Fruit fly (Drosophila melanogaster) whole organism, embryonic: Measurements from ENCODE around the gene gce.

ENCODE experiments used
- Ada2b ChIP-seq: fragments of 200-800 bp; sonication (Bioruptor generic); IDR thresholded peaks from 2 replicates; pipeline ENCODE4 v1.3.6; 2022; ENCODE audit warnings: missing biosample characterization, missing genetic modification characterization
- CG10462 ChIP-seq: fragments of 200-800 bp; sonication (Bioruptor generic); optimal IDR thresholded peaks from 2 replicates; lab custom pipeline; 2016; ENCODE audit warnings: missing biosample characterization, missing genetic modification characterization
- CG11093 ChIP-seq: fragments of 200-800 bp; sonication (Bioruptor generic); IDR thresholded peaks from 3 replicates; pipeline ENCODE4 v1.3.6; 2022; ENCODE audit warnings: missing biosample characterization, missing genetic modification characterization
- CG11398 ChIP-seq: fragments of 200-800 bp; sonication (Bioruptor generic); optimal IDR thresholded peaks from 2 replicates; lab custom pipeline; 2016; ENCODE audit warnings: missing biosample characterization, missing genetic modification characterization
- CG11504 ChIP-seq: fragments of 200-800 bp; sonication (Bioruptor generic); optimal IDR thresholded peaks from 3 replicates; lab custom pipeline; 2019; ENCODE audit warnings: missing biosample characterization, mild to moderate bottlenecking, missing genetic modification characterization, moderate library complexity
- CG12219 ChIP-seq: fragments of 200-800 bp; sonication (Bioruptor generic); optimal IDR thresholded peaks from 3 replicates; lab custom pipeline; 2018; ENCODE audit warnings: missing biosample characterization, mild to moderate bottlenecking, missing genetic modification characterization
- CG12659 ChIP-seq: fragments of 200-800 bp; sonication (Bioruptor generic); optimal IDR thresholded peaks from 3 replicates; lab custom pipeline; 2017; ENCODE audit warnings: mild to moderate bottlenecking, missing biosample characterization, missing genetic modification reagents, missing genetic modification characterization
- CG13624 ChIP-seq: fragments of 200-800 bp; sonication (Bioruptor generic); optimal IDR thresholded peaks from 2 replicates; lab custom pipeline; 2016; ENCODE audit warnings: missing biosample characterization, missing genetic modification characterization
- CG14014 ChIP-seq: fragments of 200-800 bp; sonication (Bioruptor generic); IDR thresholded peaks from 2 replicates; pipeline ENCODE4 v1.3.6; 2022; ENCODE audit warnings: missing biosample characterization, missing genetic modification characterization
- CG14050 ChIP-seq: fragments of 200-800 bp; sonication (Bioruptor generic); IDR thresholded peaks from 3 replicates; pipeline ENCODE4 v1.3.6; 2022; ENCODE audit warnings: missing biosample characterization, missing genetic modification characterization
- CG1529 ChIP-seq: fragments of 200-800 bp; sonication (Bioruptor generic); optimal IDR thresholded peaks from 3 replicates; lab custom pipeline; 2018; ENCODE audit warnings: missing biosample characterization, missing genetic modification characterization
- CG17385 ChIP-seq: fragments of 200-800 bp; sonication (Bioruptor generic); optimal IDR thresholded peaks from 3 replicates; lab custom pipeline; 2018; ENCODE audit warnings: missing biosample characterization, mild to moderate bottlenecking, missing genetic modification characterization
- CG17612 ChIP-seq: fragments of 200-800 bp; sonication (Bioruptor generic); IDR thresholded peaks from 2 replicates; pipeline ENCODE4 v1.3.6; 2022; ENCODE audit warnings: missing biosample characterization, missing genetic modification characterization
- CG17912 ChIP-seq: fragments of 200-800 bp; sonication (Bioruptor generic); optimal IDR thresholded peaks from 2 replicates; lab custom pipeline; 2018; ENCODE audit warnings: missing biosample characterization, mild to moderate bottlenecking, missing genetic modification characterization
- CG1792 ChIP-seq: fragments of 200-800 bp; sonication (Bioruptor generic); optimal IDR thresholded peaks from 2 replicates; lab custom pipeline; 2016; ENCODE audit warnings: missing biosample characterization, missing genetic modification characterization
- CG30403 ChIP-seq: fragments of 200-800 bp; sonication (Bioruptor generic); optimal IDR thresholded peaks from 3 replicates; lab custom pipeline; 2016; ENCODE audit warnings: missing biosample characterization, missing genetic modification characterization
- CG3163 ChIP-seq: fragments of 200-800 bp; sonication (Bioruptor generic); optimal IDR thresholded peaks from 3 replicates; lab custom pipeline; 2016; ENCODE audit warnings: missing biosample characterization, missing genetic modification characterization
- CG4854 ChIP-seq: fragments of 200-800 bp; sonication (Bioruptor generic); optimal IDR thresholded peaks from 2 replicates; lab custom pipeline; 2016; ENCODE audit warnings: missing biosample characterization, missing genetic modification characterization, inconsistent platforms
- CG5245 ChIP-seq: fragments of 200-800 bp; sonication (Bioruptor generic); optimal IDR thresholded peaks from 3 replicates; lab custom pipeline; 2016; ENCODE audit warnings: missing biosample characterization, missing genetic modification characterization
- CG6272 ChIP-seq: fragments of 200-800 bp; sonication (Bioruptor generic); IDR thresholded peaks from 2 replicates; pipeline ENCODE4 v1.3.6; 2022; ENCODE audit warnings: missing biosample characterization, missing genetic modification characterization
- CG8089 ChIP-seq: fragments of 200-800 bp; sonication (Bioruptor generic); optimal IDR thresholded peaks from 3 replicates; lab custom pipeline; 2016; ENCODE audit warnings: missing biosample characterization, missing genetic modification characterization
- CG8924 ChIP-seq: fragments of 200-800 bp; optimal IDR thresholded peaks from 3 replicates; lab custom pipeline; 2019; ENCODE audit warnings: missing biosample characterization, mild to moderate bottlenecking, missing genetic modification characterization, moderate library complexity
- CG9437 ChIP-seq: fragments of 200-800 bp; sonication (Bioruptor generic); optimal IDR thresholded peaks from 2 replicates; lab custom pipeline; 2018; ENCODE audit warnings: missing biosample characterization, mild to moderate bottlenecking, missing genetic modification characterization
- Chrac-16 ChIP-seq: fragments of 200-800 bp; sonication (Bioruptor generic); optimal IDR thresholded peaks from 3 replicates; lab custom pipeline; 2016; ENCODE audit warnings: missing biosample characterization, missing genetic modification characterization
- D19A ChIP-seq: fragments of 200-800 bp; optimal IDR thresholded peaks from 3 replicates; lab custom pipeline; 2019; ENCODE audit warnings: missing biosample characterization, mild to moderate bottlenecking, missing genetic modification characterization, moderate library complexity
- Dbx ChIP-seq: fragments of 200-800 bp; sonication (Bioruptor generic); IDR thresholded peaks from 3 replicates; pipeline ENCODE4 v1.3.6; 2022; ENCODE audit warnings: missing biosample characterization, missing genetic modification characterization
- Hr39 ChIP-seq: fragments of >200 bp; optimal IDR thresholded peaks from 2 replicates; lab custom pipeline; 2017
- Mrtf ChIP-seq: fragments of 200-800 bp; sonication (Bioruptor generic); IDR thresholded peaks from 3 replicates; pipeline ENCODE4 v1.3.6; 2022; ENCODE audit warnings: missing biosample characterization, missing genetic modification characterization
- NK7.1 ChIP-seq: fragments of 200-800 bp; sonication (Bioruptor generic); optimal IDR thresholded peaks from 3 replicates; lab custom pipeline; 2016; ENCODE audit warnings: missing biosample characterization, missing genetic modification characterization
- Nf-YA ChIP-seq: fragments of 200-800 bp; sonication (Bioruptor generic); IDR thresholded peaks from 2 replicates; pipeline ENCODE4 v1.3.6; 2022; ENCODE audit warnings: missing biosample characterization, missing genetic modification characterization
- Six4 ChIP-seq: fragments of 200-800 bp; sonication (Bioruptor generic); optimal IDR thresholded peaks from 2 replicates; lab custom pipeline; 2016; ENCODE audit warnings: missing biosample characterization, missing genetic modification characterization
- Sry-β ChIP-seq: fragments of 200-800 bp; sonication (Bioruptor generic); optimal IDR thresholded peaks from 2 replicates; lab custom pipeline; 2018; ENCODE audit warnings: missing biosample characterization, mild to moderate bottlenecking, missing genetic modification characterization, moderate library complexity
- Stat92E ChIP-seq, 3 experiments: fragments of >200 bp in 2 of 3; fragments of 200-800 bp in 1 of 3; sonication (Bioruptor generic) in 1 of 3; optimal IDR thresholded peaks; 2 replicates each; lab custom pipeline; 2017 to 2019; ENCODE audit warnings: missing biosample characterization in 3 of 3, missing genetic modification characterization in 3 of 3, mild to moderate bottlenecking in 1 of 3, moderate library complexity in 1 of 3
- Tbp ChIP-seq: fragments of >200 bp; optimal IDR thresholded peaks from 2 replicates; lab custom pipeline; 2018; ENCODE audit warnings: missing biosample characterization, missing genetic modification characterization
- aop ChIP-seq: fragments of 200-800 bp; sonication (Bioruptor generic); IDR thresholded peaks from 2 replicates; pipeline ENCODE4 v1.3.6; 2022; ENCODE audit warnings: missing biosample characterization, missing genetic modification characterization
- ara ChIP-seq: fragments of 200-800 bp; sonication (Bioruptor generic); IDR thresholded peaks from 2 replicates; pipeline ENCODE4 v1.3.6; 2022; ENCODE audit warnings: missing biosample characterization, missing genetic modification characterization
- bbx ChIP-seq: fragments of 200-800 bp; sonication (Bioruptor generic); IDR thresholded peaks from 2 replicates; pipeline ENCODE4 v1.3.6; 2022; ENCODE audit warnings: missing biosample characterization, missing genetic modification characterization; ENCODE audit not compliant: partially characterized antibody
- btn ChIP-seq: fragments of 200-800 bp; sonication (Bioruptor generic); optimal IDR thresholded peaks from 2 replicates; lab custom pipeline; 2016; ENCODE audit warnings: missing biosample characterization, missing genetic modification characterization
- crc ChIP-seq: fragments of 200-800 bp; sonication (Bioruptor generic); optimal IDR thresholded peaks from 2 replicates; lab custom pipeline; 2016; ENCODE audit warnings: missing biosample characterization, missing genetic modification characterization
- da ChIP-seq: fragments of 200-800 bp; sonication (Bioruptor generic); optimal IDR thresholded peaks from 2 replicates; lab custom pipeline; 2016; ENCODE audit warnings: missing biosample characterization, missing genetic modification characterization
- dimm ChIP-seq: fragments of 200-800 bp; sonication (Bioruptor generic); IDR thresholded peaks from 2 replicates; pipeline ENCODE4 v1.3.6; 2022; ENCODE audit warnings: missing biosample characterization, missing genetic modification characterization
- eyg ChIP-seq: fragments of 200-800 bp; sonication (Bioruptor generic); optimal IDR thresholded peaks from 3 replicates; lab custom pipeline; 2016; ENCODE audit warnings: missing biosample characterization, missing genetic modification characterization
- fd96Cb ChIP-seq: fragments of 200-800 bp; sonication (Bioruptor generic); optimal IDR thresholded peaks from 2 replicates; lab custom pipeline; 2018; ENCODE audit warnings: missing biosample characterization, mild to moderate bottlenecking, missing genetic modification characterization, moderate library complexity
- gt ChIP-seq: fragments of 200-800 bp; sonication (Bioruptor generic); IDR thresholded peaks from 2 replicates; pipeline ENCODE4 v1.3.6; 2022; ENCODE audit warnings: missing biosample characterization, missing genetic modification characterization
- hb ChIP-seq: fragments of 200-800 bp; sonication (Bioruptor generic); IDR thresholded peaks from 3 replicates; pipeline ENCODE4 v1.3.6; 2022; ENCODE audit warnings: missing biosample characterization, missing genetic modification characterization; ENCODE audit not compliant: partially characterized antibody
- kah ChIP-seq: fragments of 200-800 bp; sonication (Bioruptor generic); optimal IDR thresholded peaks from 2 replicates; lab custom pipeline; 2018; ENCODE audit warnings: missing biosample characterization, mild to moderate bottlenecking, missing genetic modification characterization
- maf-S ChIP-seq: fragments of 200-800 bp; sonication (Bioruptor generic); optimal IDR thresholded peaks from 2 replicates; lab custom pipeline; 2016; ENCODE audit warnings: missing biosample characterization, missing genetic modification characterization
- oc ChIP-seq: fragments of 200-800 bp; sonication (Bioruptor generic); optimal IDR thresholded peaks from 2 replicates; lab custom pipeline; 2018; ENCODE audit warnings: missing biosample characterization, mild to moderate bottlenecking, missing genetic modification characterization, moderate library complexity
- phol ChIP-seq: fragments of 200-800 bp; sonication (Bioruptor generic); optimal IDR thresholded peaks from 3 replicates; lab custom pipeline; 2018; ENCODE audit warnings: missing biosample characterization, mild to moderate bottlenecking, missing genetic modification characterization, moderate library complexity
- pzg ChIP-seq: fragments of 200-800 bp; sonication (Bioruptor generic); optimal IDR thresholded peaks from 3 replicates; lab custom pipeline; 2018; ENCODE audit warnings: missing biosample characterization, mild to moderate bottlenecking, missing genetic modification characterization, moderate library complexity
- row ChIP-seq: fragments of 200-800 bp; sonication (Bioruptor generic); IDR thresholded peaks from 3 replicates; pipeline ENCODE4 v1.3.6; 2022; ENCODE audit warnings: missing biosample characterization, missing genetic modification characterization
- run ChIP-seq: fragments of 200-800 bp; sonication (Bioruptor generic); optimal IDR thresholded peaks from 3 replicates; lab custom pipeline; 2018; ENCODE audit warnings: missing biosample characterization, mild to moderate bottlenecking, missing genetic modification characterization
- sens ChIP-seq: fragments of 200-800 bp; sonication (Bioruptor generic); peaks from one replicate; lab custom pipeline; 2016; ENCODE audit warnings: missing biosample characterization, missing genetic modification characterization
- sim ChIP-seq: fragments of 200-800 bp; sonication (Bioruptor generic); IDR thresholded peaks from 2 replicates; pipeline ENCODE4 v1.3.6; 2022; ENCODE audit warnings: missing biosample characterization, missing genetic modification characterization

The gce gene

DNA sequence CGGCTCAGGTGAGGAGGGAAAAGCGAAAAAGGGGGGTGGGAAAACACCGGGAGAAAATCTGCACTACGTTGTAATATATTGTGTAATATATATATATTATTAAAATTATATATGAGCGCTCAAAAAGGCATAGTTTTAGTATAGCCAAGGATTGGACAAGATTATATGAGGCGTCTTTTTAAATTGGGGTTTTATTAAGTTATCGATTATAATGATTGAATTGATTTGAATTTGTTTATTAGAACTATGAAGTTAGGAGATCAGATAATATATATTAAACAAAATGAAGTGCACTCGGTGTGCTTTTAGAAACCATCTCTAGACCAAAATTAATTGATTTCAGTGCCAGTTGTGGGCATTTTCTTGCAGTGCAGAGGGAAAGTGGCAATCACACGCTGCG lies 66.1 kb downstream of the gce start:
- TF ChIP-seq maf-S (GFP tag; lab: Kevin White, UChicago) (no peak), crc (GFP tag; lab: Kevin White, UChicago) (no peak), gt (GFP tag; lab: Robert Waterston, UW) (no peak), Ada2b (GFP tag; lab: Robert Waterston, UW) (no peak), CG11093 (no peak), kah (GFP tag; lab: Kevin White, UChicago) (no peak), Dbx (GFP tag; lab: Robert Waterston, UW) (no peak), phol (tag; lab: Kevin White, UChicago) (peak; percentile 47), NK7.1 (GFP tag; lab: Kevin White, UChicago) (no peak), eyg (GFP tag; lab: Kevin White, UChicago) (no peak), aop (GFP tag; lab: Robert Waterston, UW) (no peak), D19A (tag; lab: Kevin White, UChicago) (peak; percentile 10), CG30403 (GFP tag; lab: Kevin White, UChicago) (peak; percentile 3), Stat92E (GFP tag; optimal IDR thresholded peaks at IDR 0.05; lab: Kevin White, UChicago) (no peak), Nf-YA (GFP tag; lab: Robert Waterston, UW) (no peak), dimm (no peak), Chrac-16 (no peak), CG17612 (GFP tag; lab: Robert Waterston, UW) (no peak), CG8089 (no peak), btn (GFP tag; lab: Kevin White, UChicago) (no peak), CG10462 (GFP tag; lab: Kevin White, UChicago) (no peak), Mrtf (GFP tag; lab: Robert Waterston, UW) (no peak), CG14050 (GFP tag; lab: Robert Waterston, UW) (no peak), CG12219 (no peak), hb (GFP tag; lab: Robert Waterston, UW) (no peak), CG11504 (peak; percentile 54), oc (tag; lab: Kevin White, UChicago) (no peak), CG13624 (no peak), CG6272 (GFP tag; lab: Robert Waterston, UW) (no peak), bbx (no peak), Tbp (GFP tag; lab: Kevin White, UChicago) (no peak), CG4854 (no peak), CG17912 (no peak), CG1792 (GFP tag; lab: Kevin White, UChicago) (no peak), sens (GFP tag; lab: Kevin White, UChicago) (peak; percentile 17), CG8924 (tag; lab: Kevin White, UChicago) (peak; percentile 8), row (GFP tag; lab: Robert Waterston, UW) (0 out of 3 replicates have a peak, but pooled peaks have one; percentile 21), CG11398 (GFP tag; lab: Kevin White, UChicago) (no peak), CG17385 (no peak), CG1529 (no peak), CG9437 (GFP tag; lab: Kevin White, UChicago) (no peak), CG14014 (GFP tag; lab: Robert Waterston, UW) (no peak), da (no peak), sim (GFP tag; lab: Robert Waterston, UW) (no peak), Six4 (GFP tag; lab: Kevin White, UChicago) (no peak), ara (GFP tag; lab: Robert Waterston, UW) (no peak), CG5245 (GFP tag; lab: Kevin White, UChicago) (no peak), CG3163 (GFP tag; lab: Kevin White, UChicago) (no peak), pzg (GFP tag; lab: Kevin White, UChicago) (no peak), fd96Cb (peak; percentile 27), Hr39 (lab: Kevin White, UChicago) (no peak), run (no peak), CG12659 (GFP tag; lab: Kevin White, UChicago) (peak; percentile 6), Sry-β (no peak)
